Fruit fly (Drosophila melanogaster): ENCODE data around the gene kon.

Gene kon

dm6 chr2L:18506923-18507322 lies 3.1 kb upstream of the kon start:
- TF ChIP-seq Myc (optimal IDR thresholded peaks at IDR 0.05) (no peak), insv (optimal IDR thresholded peaks at IDR 0.05) (no peak), Sin3A (optimal IDR thresholded peaks at IDR 0.05) (no peak), ttk (optimal IDR thresholded peaks at IDR 0.05) (no peak), psq (optimal IDR thresholded peaks at IDR 0.05) (no peak), h (optimal IDR thresholded peaks at IDR 0.05) (no peak)

- TF ChIP-seq Myc (optimal IDR thresholded peaks at IDR 0.05) (no peak), Sin3A (optimal IDR thresholded peaks at IDR 0.05) (no peak), ttk (optimal IDR thresholded peaks at IDR 0.05) (no peak), psq (optimal IDR thresholded peaks at IDR 0.05) (no peak), insv (optimal IDR thresholded peaks at IDR 0.05) (no peak), h (optimal IDR thresholded peaks at IDR 0.05) (no peak)
Measured at dm6 chr2L:18505475-18505874, 1.7 kb upstream of the kon start.

dm6 chr2L:18504881-18505280 lies 1.1 kb upstream of the kon start:
- no peak for TF ChIP-seq insv (optimal IDR thresholded peaks at IDR 0.05)
- no peak for TF ChIP-seq psq (optimal IDR thresholded peaks at IDR 0.05)
- no peak for TF ChIP-seq ttk (optimal IDR thresholded peaks at IDR 0.05)
- TF ChIP-seq Sin3A (optimal IDR thresholded peaks at IDR 0.05): no peak
- no peak for TF ChIP-seq Myc (optimal IDR thresholded peaks at IDR 0.05)
- TF ChIP-seq h (optimal IDR thresholded peaks at IDR 0.05): no peak

dm6 chr2L:18499900-18500299 lies 3.9 kb downstream of the kon start:
- TF ChIP-seq Myc (optimal IDR thresholded peaks at IDR 0.05) (no peak), insv (optimal IDR thresholded peaks at IDR 0.05) (no peak), h (optimal IDR thresholded peaks at IDR 0.05) (no peak), psq (optimal IDR thresholded peaks at IDR 0.05) (no peak), Sin3A (optimal IDR thresholded peaks at IDR 0.05) (no peak), ttk (optimal IDR thresholded peaks at IDR 0.05) (no peak)

dm6 chr2L:18496834-18497233 lies 6.9 kb downstream of the kon start:
- TF ChIP-seq Myc (optimal IDR thresholded peaks at IDR 0.05) (no peak), h (optimal IDR thresholded peaks at IDR 0.05) (no peak), psq (optimal IDR thresholded peaks at IDR 0.05) (no peak), insv (optimal IDR thresholded peaks at IDR 0.05) (no peak), Sin3A (optimal IDR thresholded peaks at IDR 0.05) (no peak), ttk (optimal IDR thresholded peaks at IDR 0.05) (no peak)

- TF ChIP-seq Sin3A (optimal IDR thresholded peaks at IDR 0.05) (no peak), psq (optimal IDR thresholded peaks at IDR 0.05) (no peak), ttk (optimal IDR thresholded peaks at IDR 0.05) (no peak), Myc (optimal IDR thresholded peaks at IDR 0.05) (no peak), h (optimal IDR thresholded peaks at IDR 0.05) (no peak), insv (optimal IDR thresholded peaks at IDR 0.05) (no peak)
Measured at dm6 chr2L:18493122-18493521, 10.7 kb downstream of the kon start.

dm6 chr2L:18486828-18487227 lies 16.9 kb downstream of the kon start:
- TF ChIP-seq insv (optimal IDR thresholded peaks at IDR 0.05) (no peak), h (optimal IDR thresholded peaks at IDR 0.05) (no peak), Sin3A (optimal IDR thresholded peaks at IDR 0.05) (no peak), ttk (optimal IDR thresholded peaks at IDR 0.05) (no peak), Myc (optimal IDR thresholded peaks at IDR 0.05) (no peak), psq (optimal IDR thresholded peaks at IDR 0.05) (no peak)

- TF ChIP-seq Sin3A (optimal IDR thresholded peaks at IDR 0.05) (no peak), insv (optimal IDR thresholded peaks at IDR 0.05) (no peak), ttk (optimal IDR thresholded peaks at IDR 0.05) (no peak), Myc (optimal IDR thresholded peaks at IDR 0.05) (no peak), psq (optimal IDR thresholded peaks at IDR 0.05) (no peak), h (optimal IDR thresholded peaks at IDR 0.05) (no peak)
Measured at dm6 chr2L:18485211-18485610, 18.6 kb downstream of the kon start, which contains the start of gene grnd. Gene grnd (plus strand): TSS chr2L:18485417.

- no peak for TF ChIP-seq Sin3A (optimal IDR thresholded peaks at IDR 0.05)
- TF ChIP-seq Myc (optimal IDR thresholded peaks at IDR 0.05): no peak
- no peak for TF ChIP-seq insv (optimal IDR thresholded peaks at IDR 0.05)
- TF ChIP-seq ttk (optimal IDR thresholded peaks at IDR 0.05): no peak
- no peak for TF ChIP-seq psq (optimal IDR thresholded peaks at IDR 0.05)
- no peak for TF ChIP-seq h (optimal IDR thresholded peaks at IDR 0.05)
Measured at dm6 chr2L:18484382-18485050, 19.3 kb downstream of the kon start, which contains the start of gene CG10283. Gene CG10283 (minus strand): TSS chr2L:18484513.

- TF ChIP-seq psq (optimal IDR thresholded peaks at IDR 0.05): no peak
- no peak for TF ChIP-seq h (optimal IDR thresholded peaks at IDR 0.05)
- TF ChIP-seq insv (optimal IDR thresholded peaks at IDR 0.05): no peak
- no peak for TF ChIP-seq Myc (optimal IDR thresholded peaks at IDR 0.05)
- no peak for TF ChIP-seq ttk (optimal IDR thresholded peaks at IDR 0.05)
- no peak for TF ChIP-seq Sin3A (optimal IDR thresholded peaks at IDR 0.05)
Measured at dm6 chr2L:18484040-18484381, 19.8 kb downstream of the kon start.

- TF ChIP-seq Sin3A (optimal IDR thresholded peaks at IDR 0.05) (no peak), psq (optimal IDR thresholded peaks at IDR 0.05) (no peak), insv (optimal IDR thresholded peaks at IDR 0.05) (no peak), ttk (optimal IDR thresholded peaks at IDR 0.05) (no peak), Myc (optimal IDR thresholded peaks at IDR 0.05) (no peak), h (optimal IDR thresholded peaks at IDR 0.05) (no peak)
Measured at dm6 chr2L:18482989-18483388, 20.8 kb downstream of the kon start.

dm6 chr2L:18482170-18482569 lies 21.6 kb downstream of the kon start:
- TF ChIP-seq psq (optimal IDR thresholded peaks at IDR 0.05): no peak
- TF ChIP-seq Myc (optimal IDR thresholded peaks at IDR 0.05): no peak
- TF ChIP-seq ttk (optimal IDR thresholded peaks at IDR 0.05): no peak
- TF ChIP-seq Sin3A (optimal IDR thresholded peaks at IDR 0.05): no peak

dm6 chr2L:18481746-18482145 lies 22.0 kb downstream of the kon start:
- TF ChIP-seq Sin3A (optimal IDR thresholded peaks at IDR 0.05) (no peak), h (optimal IDR thresholded peaks at IDR 0.05) (no peak), psq (optimal IDR thresholded peaks at IDR 0.05) (no peak)
